In the genomic region with DNA sequence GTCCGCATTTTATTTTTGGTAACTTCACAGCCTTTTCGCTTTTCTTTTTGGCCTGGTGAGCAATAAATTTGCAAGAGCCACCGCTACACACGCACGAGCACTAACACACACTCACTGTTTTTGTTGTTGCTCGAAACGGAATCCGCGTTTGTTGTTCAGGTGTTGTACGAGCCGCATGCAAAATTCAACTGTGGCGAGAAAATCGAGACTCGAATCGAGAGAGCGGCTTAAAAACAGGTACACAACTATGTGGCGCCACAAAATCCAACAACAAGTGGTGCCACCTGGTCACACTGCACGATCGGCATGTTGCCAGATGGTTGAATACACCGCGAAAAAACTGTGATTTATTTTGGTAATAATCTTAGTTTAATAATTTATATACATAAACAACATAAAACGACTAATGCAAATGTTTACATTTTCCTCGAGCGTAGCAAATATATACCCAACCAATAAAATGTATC, we compare ENCODE assay signal across 5 fruit fly cellular contexts.
TF ChIP-seq lines count a peak whose summit lies in the region.

A gene (minus strand): TSS at position 172 of the 467 bp plus-strand sequence.

TF ChIP-seq in whole organism, adult, 20 proteins besides CTCF, POLR2A, EP300 and RAD21 (continued from another document):
- TF ChIP-seq CG7045 (GFP tag; optimal IDR thresholded peaks at IDR 0.05; lab: Kevin White, UChicago) (no peak), CG12768 (GFP tag; optimal IDR thresholded peaks at IDR 0.05; lab: Kevin White, UChicago) (no peak)

TF ChIP-seq in whole organism, embryonic, 481 proteins besides CTCF, POLR2A, EP300 and RAD21 (continued from another document and continues in another):
- TF ChIP-seq MTF-1 (GFP tag; optimal IDR thresholded peaks at IDR 0.05; lab: Kevin White, UChicago; ENCODE audit: borderline replicate concordance) (no peak), CG7987 (GFP tag; optimal IDR thresholded peaks at IDR 0.05; lab: Kevin White, UChicago) (peak; percentile 65), BEAF-32 (GFP tag; optimal IDR thresholded peaks at IDR 0.05; lab: Kevin White, UChicago) (peak; percentile 23), crp (GFP tag; optimal IDR thresholded peaks at IDR 0.05; lab: Kevin White, UChicago) (peak in 1 of 2 experiments; percentile 32), CHES-1-like (GFP tag; optimal IDR thresholded peaks at IDR 0.05; lab: Kevin White, UChicago) (peak; percentile 28), gem (tag; optimal IDR thresholded peaks at IDR 0.05; lab: Kevin White, UChicago) (peak; percentile 86), Bdp1 (GFP tag; optimal IDR thresholded peaks at IDR 0.05; lab: Kevin White, UChicago) (peak; percentile 10), Hr78 (GFP tag; optimal IDR thresholded peaks at IDR 0.05; lab: Kevin White, UChicago) (peak in 1 of 2 experiments; percentile 76), MESR4 (GFP tag; optimal IDR thresholded peaks at IDR 0.05; lab: Kevin White, UChicago) (peak; percentile 56), CG18011 (GFP tag; optimal IDR thresholded peaks at IDR 0.05; lab: Kevin White, UChicago) (peak; percentile 56), jing (GFP tag; optimal IDR thresholded peaks at IDR 0.05; lab: Kevin White, UChicago) (no peak), CG42726 (GFP tag; IDR thresholded peaks at IDR 0.05; lab: Robert Waterston, UW; ENCODE audit: partially characterized antibody) (0 out of 2 replicates have a peak, but pooled peaks have one; percentile 10), btn (GFP tag; optimal IDR thresholded peaks at IDR 0.05; lab: Kevin White, UChicago) (no peak), Sry-δ (GFP tag; optimal IDR thresholded peaks at IDR 0.05; lab: Kevin White, UChicago) (peak; percentile 17), Dll (GFP tag; IDR thresholded peaks at IDR 0.05; lab: Robert Waterston, UW; ENCODE audit: partially characterized antibody) (no peak; the same call in 3 of the 4 replicates), CG8281 (tag; optimal IDR thresholded peaks at IDR 0.05; lab: Kevin White, UChicago) (no peak), CG13775 (GFP tag; optimal IDR thresholded peaks at IDR 0.05; lab: Kevin White, UChicago) (peak; percentile 44), abd-A (tag; optimal IDR thresholded peaks at IDR 0.05; lab: Kevin White, UChicago) (no peak), zfh2 (GFP tag; optimal IDR thresholded peaks at IDR 0.05; lab: Kevin White, UChicago) (peak; percentile 17), grau (tag; optimal IDR thresholded peaks at IDR 0.05; lab: Kevin White, UChicago) (peak; percentile 70), CG6254 (GFP tag; optimal IDR thresholded peaks at IDR 0.05; lab: Kevin White, UChicago) (peak; percentile 48), Ssrp (tag; optimal IDR thresholded peaks at IDR 0.05; lab: Kevin White, UChicago) (peak; percentile 43), Sry-β (GFP tag; optimal IDR thresholded peaks at IDR 0.05; lab: Kevin White, UChicago) (no peak), B-H1 (GFP tag; IDR thresholded peaks at IDR 0.05; lab: Robert Waterston, UW) (peak; percentile 28; the same call in 1 of the 3 replicates), sqz (GFP tag; optimal IDR thresholded peaks at IDR 0.05; lab: Kevin White, UChicago) (no peak), Myb (GFP tag; optimal IDR thresholded peaks at IDR 0.05; lab: Kevin White, UChicago) (peak; percentile 7), oc (tag; optimal IDR thresholded peaks at IDR 0.05; lab: Kevin White, UChicago) (peak; percentile 73), CG1602 (GFP tag; optimal IDR thresholded peaks at IDR 0.05; lab: Kevin White, UChicago) (peak; percentile 64), ssp (GFP tag; IDR thresholded peaks at IDR 0.05; lab: Robert Waterston, UW) (0 out of 2 replicates have a peak, but pooled peaks have one; percentile 35)

TF ChIP-seq in whole organism, prepupa, 60 proteins besides CTCF, POLR2A, EP300 and RAD21 (continued from another document and continues in another):
- TF ChIP-seq CG6808 (GFP tag; optimal IDR thresholded peaks at IDR 0.05; lab: Kevin White, UChicago) (no peak), Hr4 (GFP tag; optimal IDR thresholded peaks at IDR 0.05; lab: Kevin White, UChicago) (no peak), eg (GFP tag; IDR thresholded peaks at IDR 0.05; lab: Robert Waterston, UW) (peak; percentile 81), Lpt (GFP tag; optimal IDR thresholded peaks at IDR 0.05; lab: Kevin White, UChicago) (peak; percentile 55), svp (GFP tag; lab: Kevin White, UChicago) (no peak), esn (GFP tag; optimal IDR thresholded peaks at IDR 0.05; lab: Kevin White, UChicago) (peak; percentile 78), CG3032 (tag; optimal IDR thresholded peaks at IDR 0.05; lab: Kevin White, UChicago) (peak; percentile 52), net (GFP tag; optimal IDR thresholded peaks at IDR 0.05; lab: Kevin White, UChicago) (no peak), fd85E (GFP tag; optimal IDR thresholded peaks at IDR 0.05; lab: Kevin White, UChicago) (no peak), topi (GFP tag; optimal IDR thresholded peaks at IDR 0.05; lab: Kevin White, UChicago) (peak; percentile 69), CG3919 (GFP tag; optimal IDR thresholded peaks at IDR 0.05; lab: Kevin White, UChicago) (no peak), ss (GFP tag; optimal IDR thresholded peaks at IDR 0.05; lab: Kevin White, UChicago) (peak; percentile 33 to 55), Sox102F (GFP tag; optimal IDR thresholded peaks at IDR 0.05; lab: Kevin White, UChicago) (no peak), OdsH (GFP tag; optimal IDR thresholded peaks at IDR 0.05; lab: Kevin White, UChicago) (no peak), CG9139 (GFP tag; optimal IDR thresholded peaks at IDR 0.05; lab: Kevin White, UChicago) (peak; percentile 19), spab (GFP tag; optimal IDR thresholded peaks at IDR 0.05; lab: Kevin White, UChicago) (no peak), salr (GFP tag; optimal IDR thresholded peaks at IDR 0.05; lab: Kevin White, UChicago) (peak; percentile 16 to 42), Eip93F (GFP tag; optimal IDR thresholded peaks at IDR 0.05; lab: Kevin White, UChicago) (no peak), Blimp-1 (GFP tag; optimal IDR thresholded peaks at IDR 0.05; lab: Kevin White, UChicago) (no peak), CG6792 (GFP tag; optimal IDR thresholded peaks at IDR 0.05; lab: Kevin White, UChicago) (peak; percentile 56), dsx (GFP tag; optimal IDR thresholded peaks at IDR 0.05; lab: Kevin White, UChicago; ENCODE audit: poor library complexity, severe bottlenecking) (peak; percentile 82), CG10631 (GFP tag; optimal IDR thresholded peaks at IDR 0.05; lab: Kevin White, UChicago) (no peak), Sox14 (GFP tag; optimal IDR thresholded peaks at IDR 0.05; lab: Kevin White, UChicago) (peak; percentile 76), fd59A (GFP tag; optimal IDR thresholded peaks at IDR 0.05; lab: Kevin White, UChicago) (no peak), CG31627 (GFP tag; optimal IDR thresholded peaks at IDR 0.05; lab: Kevin White, UChicago) (peak; percentile 63), vri (GFP tag; optimal IDR thresholded peaks at IDR 0.05; lab: Kevin White, UChicago) (no peak), CG16779 (tag; optimal IDR thresholded peaks at IDR 0.05; lab: Kevin White, UChicago) (no peak), Smox (GFP tag; optimal IDR thresholded peaks at IDR 0.05; lab: Kevin White, UChicago) (no peak), Ets96B (tag; optimal IDR thresholded peaks at IDR 0.05; lab: Kevin White, UChicago) (peak; percentile 51), CG34406 (GFP tag; optimal IDR thresholded peaks at IDR 0.05; lab: Kevin White, UChicago) (peak; percentile 60), Gug (GFP tag; IDR thresholded peaks at IDR 0.05; lab: Robert Waterston, UW) (peak; percentile 52), CG11902 (GFP tag; optimal IDR thresholded peaks at IDR 0.05; lab: Kevin White, UChicago) (no peak), dac (GFP tag; optimal IDR thresholded peaks at IDR 0.05; lab: Kevin White, UChicago) (no peak)

TF ChIP-seq in whole organism, pupa, 21 proteins besides CTCF, POLR2A, EP300 and RAD21 (continued from another document):
- peak; percentile 63 for TF ChIP-seq CG34367 (tag; optimal IDR thresholded peaks at IDR 0.05; lab: Kevin White, UChicago)

TF ChIP-seq in whole organism, wandering third instar larva, 38 proteins besides CTCF, POLR2A, EP300 and RAD21 (continued from another document):
- TF ChIP-seq ey (GFP tag; optimal IDR thresholded peaks at IDR 0.05; lab: Kevin White, UChicago), result peak; percentile 56
- TF ChIP-seq sv (GFP tag; optimal IDR thresholded peaks at IDR 0.05; lab: Kevin White, UChicago), result peak; percentile 49
- TF ChIP-seq Hnf4 (GFP tag; optimal IDR thresholded peaks at IDR 0.05; lab: Kevin White, UChicago), result no peak
- no peak for TF ChIP-seq usp (GFP tag; optimal IDR thresholded peaks at IDR 0.05; lab: Kevin White, UChicago)
- TF ChIP-seq dsf (GFP tag; optimal IDR thresholded peaks at IDR 0.05; lab: Kevin White, UChicago; ENCODE audit: borderline replicate concordance), result no peak
- TF ChIP-seq OdsH (GFP tag; optimal IDR thresholded peaks at IDR 0.05; lab: Kevin White, UChicago), result peak; percentile 58
- peak; percentile 60 for TF ChIP-seq HLH106 (tag; optimal IDR thresholded peaks at IDR 0.05; lab: Kevin White, UChicago)
- peak; percentile 41 for TF ChIP-seq Dif (GFP tag; optimal IDR thresholded peaks at IDR 0.05; lab: Kevin White, UChicago; ENCODE audit: partially characterized antibody)
- no peak for TF ChIP-seq Rel (GFP tag; optimal IDR thresholded peaks at IDR 0.05; lab: Kevin White, UChicago)
- peak; percentile 6 for TF ChIP-seq Rel (tag; optimal IDR thresholded peaks at IDR 0.05; lab: Kevin White, UChicago)
- TF ChIP-seq rgr (GFP tag; optimal IDR thresholded peaks at IDR 0.05; lab: Kevin White, UChicago), result peak; percentile 67
- TF ChIP-seq jim (GFP tag; optimal IDR thresholded peaks at IDR 0.05; lab: Kevin White, UChicago), result peak; percentile 16
- no peak for TF ChIP-seq GATAd (GFP tag; optimal IDR thresholded peaks at IDR 0.05; lab: Kevin White, UChicago)
- peak; percentile 23 for TF ChIP-seq CG9705 (GFP tag; optimal IDR thresholded peaks at IDR 0.05; lab: Kevin White, UChicago)
- TF ChIP-seq Hr78 (GFP tag; optimal IDR thresholded peaks at IDR 0.05; lab: Kevin White, UChicago), result no peak
- TF ChIP-seq Jra (GFP tag; optimal IDR thresholded peaks at IDR 0.05; lab: Kevin White, UChicago), result no peak
- TF ChIP-seq dmrt93B (GFP tag; optimal IDR thresholded peaks at IDR 0.05; lab: Kevin White, UChicago), result no peak
